Fruit fly (Drosophila melanogaster) whole organism, prepupa: ENCODE data around the gene Rcd2.

Experiments
- CG10631 ChIP-seq: fragments of 200-800 bp; sonication (Bioruptor generic); optimal IDR thresholded peaks from 2 replicates; lab custom pipeline; 2016; ENCODE audit warnings: missing biosample characterization, missing genetic modification characterization
- CG16779 ChIP-seq: fragments of 200-800 bp; sonication (Bioruptor generic); optimal IDR thresholded peaks from 3 replicates; lab custom pipeline; 2017; ENCODE audit warnings: missing biosample characterization, mild to moderate bottlenecking, missing genetic modification characterization
- CG6276 ChIP-seq: fragments of 200-800 bp; sonication (Bioruptor generic); optimal IDR thresholded peaks from 2 replicates; lab custom pipeline; 2017; ENCODE audit warnings: missing biosample characterization, mild to moderate bottlenecking, missing genetic modification characterization
- CG8119 ChIP-seq: fragments of 200-800 bp; sonication (Bioruptor generic); IDR thresholded peaks from 3 replicates; pipeline ENCODE4 v1.3.6; 2022; ENCODE audit warnings: missing biosample characterization, missing genetic modification characterization
- Gug ChIP-seq: fragments of 200-800 bp; sonication (Bioruptor generic); IDR thresholded peaks from 2 replicates; pipeline ENCODE4 v1.3.6; 2022; ENCODE audit warnings: missing biosample characterization, missing genetic modification characterization
- Hr39 ChIP-seq: fragments of 200-800 bp; sonication (Bioruptor generic); optimal IDR thresholded peaks from 2 replicates; lab custom pipeline; 2016; ENCODE audit warnings: missing biosample characterization, missing genetic modification characterization
- dac ChIP-seq: fragments of 200-800 bp; sonication (Bioruptor generic); optimal IDR thresholded peaks from 2 replicates; lab custom pipeline; 2017; ENCODE audit warnings: missing biosample characterization, mild to moderate bottlenecking, missing genetic modification characterization
- dsx ChIP-seq: fragments of 200-800 bp; optimal IDR thresholded peaks from 3 replicates; lab custom pipeline; 2019; ENCODE audit warnings: missing biosample characterization, mild to moderate bottlenecking, missing genetic modification characterization, moderate library complexity; ENCODE audit not compliant: poor library complexity, severe bottlenecking
- topi ChIP-seq: fragments of 200-800 bp; sonication (Bioruptor generic); optimal IDR thresholded peaks from 3 replicates; lab custom pipeline; 2016; ENCODE audit warnings: missing biosample characterization, missing genetic modification characterization
- vri ChIP-seq: fragments of 200-800 bp; sonication (Bioruptor generic); optimal IDR thresholded peaks from 3 replicates; lab custom pipeline; 2016; ENCODE audit warnings: missing biosample characterization, mild to moderate bottlenecking, missing genetic modification characterization

DNA sequence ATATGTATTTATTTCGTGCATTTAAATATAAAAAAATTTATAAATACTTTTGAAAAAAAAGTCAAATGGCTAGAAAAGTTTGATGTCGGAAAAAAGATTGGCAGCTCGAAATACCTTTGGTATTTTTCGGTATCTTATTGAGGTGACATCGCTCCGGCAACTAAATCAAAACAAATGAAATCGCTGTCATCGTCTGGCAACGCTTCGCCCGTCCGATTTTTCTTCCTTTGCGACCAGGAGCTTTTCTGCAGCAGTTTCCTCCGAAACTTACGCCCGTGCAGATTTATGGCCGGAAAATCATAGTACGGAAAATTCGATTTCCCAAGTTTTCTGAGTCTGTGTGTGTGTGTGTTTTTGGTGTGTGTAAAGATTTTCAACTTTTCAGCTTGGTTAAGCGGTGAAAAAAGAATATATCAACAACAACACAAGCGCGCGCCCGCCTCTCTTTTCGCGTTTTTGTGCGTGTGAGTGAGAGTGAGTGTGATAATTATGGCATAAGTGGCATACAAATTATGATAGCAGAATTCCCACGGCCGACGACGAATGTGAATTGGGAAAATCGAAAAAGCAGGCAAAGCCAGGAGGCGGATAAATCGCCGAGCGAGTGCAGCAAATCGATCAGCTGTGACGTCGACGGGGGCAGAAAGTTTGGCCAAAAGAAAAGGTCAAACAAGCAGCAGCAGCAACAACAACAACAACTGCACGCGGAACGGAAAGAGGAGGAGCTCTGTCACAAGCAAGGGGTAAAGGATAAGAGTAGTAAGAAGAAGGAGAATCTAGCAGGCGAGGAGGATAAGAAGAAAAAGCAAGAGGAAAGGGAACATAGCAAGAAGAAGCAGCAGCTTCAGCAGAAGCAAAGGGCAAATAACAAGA is 42.9 kb downstream of the Rcd2 start, which contains the start of gene CG32425:
- TF ChIP-seq CG16779 (tag; lab: Kevin White, UChicago) (no peak), topi (GFP tag; lab: Kevin White, UChicago) (no peak), vri (peak; percentile 88), Gug (no peak), dsx (GFP tag; lab: Kevin White, UChicago) (no peak), Hr39 (GFP tag; lab: Kevin White, UChicago) (no peak), CG10631 (GFP tag; lab: Kevin White, UChicago) (no peak), CG6276 (no peak), CG8119 (GFP tag; lab: Robert Waterston, UW) (no peak), dac (no peak)
